Worm (Caenorhabditis elegans): ENCODE measurements around the gene grl-6.

ce11 chrX:6456567-6456966, 5.8 kb upstream of the grl-6 start, which contains the start of gene pept-1:
- TF ChIP-seq unc-62 (GFP tag; optimal IDR thresholded peaks at IDR 0.05) (no peak), nhr-237 (tag; optimal IDR thresholded peaks at IDR 0.05) (no peak), ztf-11 (tag; optimal IDR thresholded peaks at IDR 0.05) (no peak), elt-1 (tag; optimal IDR thresholded peaks at IDR 0.05; ENCODE audit: borderline replicate concordance, insufficient read depth) (no peak), elt-3 (tag; optimal IDR thresholded peaks at IDR 0.05) (no peak), ces-1 (GFP tag; optimal IDR thresholded peaks at IDR 0.05) (no peak), nhr-12 (tag; optimal IDR thresholded peaks at IDR 0.05) (no peak), nhr-76 (tag; optimal IDR thresholded peaks at IDR 0.05) (no peak), nhr-28 (tag; optimal IDR thresholded peaks at IDR 0.05) (no peak), ham-2 (GFP tag; optimal IDR thresholded peaks at IDR 0.05) (no peak), lin-13 (tag; optimal IDR thresholded peaks at IDR 0.05) (no peak)

All from whole organism, mixed stage, embryonic.